Fruit fly (Drosophila melanogaster): ENCODE results near the gene CG7988.

DNA sequence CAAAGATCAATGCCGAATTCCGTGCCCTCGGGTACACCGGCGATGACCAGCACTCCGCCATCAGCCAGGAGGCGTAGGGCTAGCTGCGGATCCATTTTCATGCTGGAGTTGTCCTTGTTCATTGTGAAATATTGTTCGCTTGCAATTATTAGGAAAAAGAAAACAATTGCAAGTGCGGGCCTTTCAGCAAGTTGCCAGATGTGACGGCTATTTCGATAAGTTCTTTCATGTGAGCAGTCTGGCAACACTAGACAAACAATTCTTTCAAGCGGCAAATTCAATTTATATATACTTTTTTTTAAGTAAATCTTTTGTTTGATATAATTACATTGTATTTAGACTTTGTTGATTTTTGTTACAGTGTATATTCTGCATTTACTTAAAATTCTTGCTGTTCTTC lies 32.3 kb downstream of the CG7988 start, which contains the start of gene CG12320:
- TF ChIP-seq Sin3A (optimal IDR thresholded peaks at IDR 0.05) = no peak
- TF ChIP-seq ttk (optimal IDR thresholded peaks at IDR 0.05) = no peak
- TF ChIP-seq psq (optimal IDR thresholded peaks at IDR 0.05) = no peak
- TF ChIP-seq h (optimal IDR thresholded peaks at IDR 0.05) = no peak
- TF ChIP-seq Myc (optimal IDR thresholded peaks at IDR 0.05) = no peak

Measured in Kc167 (cell line).